Worm (Caenorhabditis elegans) whole organism, late embryonic: ENCODE measurements around the gene K02F6.7.

Experiments used
- C08G9.2 ChIP-seq: sonication (generic microtip); optimal IDR thresholded peaks from 2 replicates; lab custom pipeline; 2016; ENCODE audit warnings: mild to moderate bottlenecking, missing genetic modification characterization, moderate library complexity, missing compliant biosample characterization
- F13H6.1 ChIP-seq: sonication (generic microtip); optimal IDR thresholded peaks from 2 replicates; lab custom pipeline; 2016; ENCODE audit warnings: missing genetic modification characterization, missing compliant biosample characterization
- K02D7.2 ChIP-seq: sonication (generic microtip); optimal IDR thresholded peaks from 2 replicates; lab custom pipeline; 2017; ENCODE audit warnings: mild to moderate bottlenecking, missing genetic modification characterization, missing compliant biosample characterization
- K09A11.1 ChIP-seq: sonication (generic microtip); optimal IDR thresholded peaks from 2 replicates; lab custom pipeline; 2017; ENCODE audit warnings: antibody characterized with exemption, mild to moderate bottlenecking, missing genetic modification characterization, missing compliant biosample characterization; ENCODE audit not compliant: insufficient read depth
- T23F11.4 ChIP-seq: fragments of 200-800 bp; sonication (Bioruptor generic); optimal IDR thresholded peaks from 2 replicates; lab custom pipeline; 2018; ENCODE audit warnings: mild to moderate bottlenecking, missing genetic modification characterization, missing compliant biosample characterization
- Y22D7AL.16 ChIP-seq: sonication (generic microtip); optimal IDR thresholded peaks from 2 replicates; lab custom pipeline; 2016; ENCODE audit warnings: missing genetic modification characterization, missing compliant biosample characterization
- ceh-14 ChIP-seq: sonication (generic microtip); optimal IDR thresholded peaks from 2 replicates; lab custom pipeline; 2016; ENCODE audit warnings: missing genotype, missing genetic modification characterization, missing compliant biosample characterization
- ceh-19 ChIP-seq: fragments of 200-800 bp; sonication (Bioruptor generic); optimal IDR thresholded peaks from 2 replicates; lab custom pipeline; 2018; ENCODE audit warnings: mild to moderate bottlenecking, missing genetic modification characterization, missing compliant biosample characterization
- ceh-30 ChIP-seq: fragments of 150-350 bp; optimal IDR thresholded peaks from 2 replicates; lab custom pipeline; 2014; ENCODE audit warnings: missing biosample characterization, missing genetic modification characterization
- ceh-31 ChIP-seq: sonication (generic microtip); optimal IDR thresholded peaks from 2 replicates; lab custom pipeline; 2016; ENCODE audit warnings: missing genetic modification characterization, missing compliant biosample characterization
- ceh-48 ChIP-seq: sonication (generic microtip); optimal IDR thresholded peaks from 2 replicates; lab custom pipeline; 2016; ENCODE audit warnings: missing genetic modification characterization, inconsistent platforms, missing compliant biosample characterization
- ceh-6 ChIP-seq: fragments of 200-800 bp; sonication (Bioruptor generic); optimal IDR thresholded peaks from 2 replicates; lab custom pipeline; 2018; ENCODE audit warnings: mild to moderate bottlenecking, missing genetic modification characterization, missing compliant biosample characterization
- ceh-9 ChIP-seq: sonication (generic microtip); optimal IDR thresholded peaks from 2 replicates; lab custom pipeline; 2016; ENCODE audit warnings: mild to moderate bottlenecking, missing genetic modification characterization, inconsistent platforms, missing compliant biosample characterization
- che-1 ChIP-seq: sonication (generic microtip); optimal IDR thresholded peaks from 2 replicates; lab custom pipeline; 2016; ENCODE audit warnings: mild to moderate bottlenecking, missing genetic modification characterization, missing compliant biosample characterization
- dmd-4 ChIP-seq: sonication (generic microtip); optimal IDR thresholded peaks from 2 replicates; lab custom pipeline; 2016; ENCODE audit warnings: borderline replicate concordance, missing genetic modification characterization, missing compliant biosample characterization
- dve-1 ChIP-seq: sonication (generic microtip); optimal IDR thresholded peaks from 2 replicates; lab custom pipeline; 2017; ENCODE audit warnings: antibody characterized with exemption, mild to moderate bottlenecking, missing genetic modification characterization, missing compliant biosample characterization
- elt-2 ChIP-seq: sonication (generic microtip); optimal IDR thresholded peaks from 2 replicates; lab custom pipeline; 2016; ENCODE audit warnings: missing genetic modification reagents, missing genetic modification characterization, missing compliant biosample characterization
- ets-4 ChIP-seq: sonication (generic microtip); optimal IDR thresholded peaks from 2 replicates; lab custom pipeline; 2016; ENCODE audit warnings: missing genetic modification characterization, missing compliant biosample characterization
- fax-1 ChIP-seq: sonication (generic microtip); optimal IDR thresholded peaks from 2 replicates; lab custom pipeline; 2016; ENCODE audit warnings: missing genotype, missing genetic modification characterization, missing compliant biosample characterization
- fkh-10 ChIP-seq: fragments of 150-350 bp; optimal IDR thresholded peaks from 2 replicates; lab custom pipeline; 2014; ENCODE audit warnings: missing biosample characterization, missing genetic modification reagents, missing genetic modification characterization
- hlh-15 ChIP-seq: sonication (generic microtip); optimal IDR thresholded peaks from 2 replicates; lab custom pipeline; 2016; ENCODE audit warnings: missing genetic modification characterization, missing compliant biosample characterization
- hlh-30 ChIP-seq: sonication (generic microtip); optimal IDR thresholded peaks from 2 replicates; lab custom pipeline; 2017; ENCODE audit warnings: antibody characterized with exemption, missing genetic modification characterization, missing compliant biosample characterization; ENCODE audit not compliant: insufficient read depth
- hlh-8 ChIP-seq: sonication (generic microtip); optimal IDR thresholded peaks from 2 replicates; lab custom pipeline; 2016; ENCODE audit warnings: missing genotype, missing genetic modification characterization, missing compliant biosample characterization
- lim-6 ChIP-seq: sonication (generic microtip); optimal IDR thresholded peaks from 2 replicates; lab custom pipeline; 2016; ENCODE audit warnings: missing genetic modification characterization, missing compliant biosample characterization
- madf-2 ChIP-seq: sonication (generic microtip); optimal IDR thresholded peaks from 2 replicates; lab custom pipeline; 2017; ENCODE audit warnings: missing genetic modification characterization, missing compliant biosample characterization
- mec-3 ChIP-seq: sonication (generic microtip); optimal IDR thresholded peaks from 2 replicates; lab custom pipeline; 2016; ENCODE audit warnings: borderline replicate concordance, missing genetic modification characterization, missing compliant biosample characterization
- nfya-1 ChIP-seq: sonication (generic microtip); optimal IDR thresholded peaks from 2 replicates; lab custom pipeline; 2017; ENCODE audit warnings: missing genetic modification characterization, mild to moderate bottlenecking, missing compliant biosample characterization, antibody characterized with exemption, moderate library complexity
- nhr-232 ChIP-seq: sonication (generic microtip); optimal IDR thresholded peaks from 2 replicates; lab custom pipeline; 2016; ENCODE audit warnings: missing genetic modification characterization, missing compliant biosample characterization
- npax-4 ChIP-seq: sonication (generic microtip); optimal IDR thresholded peaks from 2 replicates; lab custom pipeline; 2016; ENCODE audit warnings: missing genetic modification characterization, missing compliant biosample characterization
- pag-3 ChIP-seq: sonication (generic microtip); optimal IDR thresholded peaks from 2 replicates; lab custom pipeline; 2016; ENCODE audit warnings: missing compliant biosample characterization, missing genetic modification characterization, borderline replicate concordance
- pha-2 ChIP-seq: sonication (generic microtip); optimal IDR thresholded peaks from 2 replicates; lab custom pipeline; 2017; ENCODE audit warnings: mild to moderate bottlenecking, missing genetic modification characterization, missing compliant biosample characterization
- pha-4 ChIP-seq: fragments of 150-350 bp; optimal IDR thresholded peaks from 2 replicates; lab custom pipeline; 2018; ENCODE audit warnings: missing biosample characterization, missing genetic modification reagents, missing genetic modification characterization
- pros-1 ChIP-seq: fragments of 150-350 bp; optimal IDR thresholded peaks from 2 replicates; lab custom pipeline; 2014; ENCODE audit warnings: missing biosample characterization, missing genetic modification reagents, missing genetic modification characterization
- ref-2 ChIP-seq: sonication (generic microtip); optimal IDR thresholded peaks from 2 replicates; lab custom pipeline; 2016; ENCODE audit warnings: missing genetic modification characterization, missing compliant biosample characterization
- rnt-1 ChIP-seq: sonication (generic microtip); optimal IDR thresholded peaks from 2 replicates; lab custom pipeline; 2016; ENCODE audit warnings: missing genetic modification characterization, missing compliant biosample characterization
- sox-2 ChIP-seq: fragments of 200-800 bp; sonication (Bioruptor generic); IDR thresholded peaks from 2 replicates; pipeline ENCODE4 v1.3.6; 2022; ENCODE audit warnings: missing genetic modification reagents, missing genetic modification characterization, missing compliant biosample characterization
- syd-9 ChIP-seq: sonication (generic microtip); optimal IDR thresholded peaks from 2 replicates; lab custom pipeline; 2016; ENCODE audit warnings: mild to moderate bottlenecking, missing genetic modification characterization, moderate library complexity, missing compliant biosample characterization
- ttx-3 ChIP-seq: sonication (generic microtip); optimal IDR thresholded peaks from 2 replicates; lab custom pipeline; 2016; ENCODE audit warnings: missing genetic modification reagents, missing genetic modification characterization, missing compliant biosample characterization
- unc-3 ChIP-seq, 2 experiments: fragments of 200-800 bp in 1 of 2; sonication (Bioruptor generic) in 1 of 2; sonication (generic microtip) in 1 of 2; conservative IDR thresholded peaks in 1 of 2; optimal IDR thresholded peaks in 1 of 2; 2 replicates each; pipeline versions ENCODE4 v1.3.6 to Lab custom; 2016 to 2022; ENCODE audit warnings: missing compliant biosample characterization in 2 of 2, missing genetic modification characterization in 2 of 2, missing genetic modification reagents in 1 of 2
- unc-42 ChIP-seq: sonication (generic microtip); optimal IDR thresholded peaks from 2 replicates; lab custom pipeline; 2016; ENCODE audit warnings: missing genotype, missing genetic modification characterization, missing compliant biosample characterization
- unc-55 ChIP-seq: sonication (generic microtip); optimal IDR thresholded peaks from 2 replicates; lab custom pipeline; 2017; ENCODE audit warnings: missing biosample characterization, missing genetic modification reagents, missing genetic modification characterization
- unc-86 ChIP-seq: sonication (generic microtip); optimal IDR thresholded peaks from 2 replicates; lab custom pipeline; 2016; ENCODE audit warnings: missing genetic modification characterization, missing compliant biosample characterization

Gene K02F6.7

ce11 chrII:2564899-2565298 lies 27.2 kb upstream of the K02F6.7 start, which contains the start of gene usp-39:
TSS of gene usp-39 (plus strand) at chrII:2565275.
- TF ChIP-seq syd-9 (tag; lab: Kevin White, UChicago): no peak
- TF ChIP-seq che-1 (tag; lab: Kevin White, UChicago): no peak
- TF ChIP-seq nfya-1 (tag; lab: Kevin White, UChicago): peak; percentile 18
- TF ChIP-seq hlh-8 (tag; lab: Kevin White, UChicago): peak; percentile 8
- no peak for TF ChIP-seq fax-1 (tag; lab: Kevin White, UChicago)
- peak; percentile 21 for TF ChIP-seq Y22D7AL.16 (tag; lab: Kevin White, UChicago)
- TF ChIP-seq hlh-15 (tag; lab: Kevin White, UChicago): no peak
- no peak for TF ChIP-seq ref-2 (tag; lab: Kevin White, UChicago)
- TF ChIP-seq pros-1 (tag; lab: Kevin White, UChicago): no peak
- peak; percentile 49 for TF ChIP-seq elt-2 (tag; lab: Kevin White, UChicago)
- no peak for TF ChIP-seq hlh-30
- no peak for TF ChIP-seq unc-86
- peak; percentile 24 for TF ChIP-seq ttx-3 (tag; lab: Kevin White, UChicago)
- TF ChIP-seq T23F11.4 (GFP tag; lab: Kevin White, UChicago): no peak
- no peak for TF ChIP-seq npax-4
- no peak for TF ChIP-seq unc-55
- TF ChIP-seq ceh-31 (tag; lab: Kevin White, UChicago): no peak
- TF ChIP-seq ceh-14: no peak
- no peak for TF ChIP-seq ceh-30 (tag; lab: Kevin White, UChicago)
- no peak for TF ChIP-seq ceh-6 (GFP tag; lab: Kevin White, UChicago)
- TF ChIP-seq K09A11.1 (tag; lab: Kevin White, UChicago): no peak
- no peak for TF ChIP-seq ceh-48
- no peak for TF ChIP-seq lim-6 (tag; lab: Kevin White, UChicago)
- peak; percentile 25 for TF ChIP-seq pha-2 (tag; lab: Kevin White, UChicago)
- TF ChIP-seq C08G9.2 (tag; lab: Kevin White, UChicago): no peak
- TF ChIP-seq ceh-9 (tag; lab: Kevin White, UChicago): no peak
- no peak for TF ChIP-seq K02D7.2 (tag; lab: Kevin White, UChicago)
- no peak for TF ChIP-seq dve-1 (tag; lab: Kevin White, UChicago)
- no peak for TF ChIP-seq rnt-1 (tag; lab: Kevin White, UChicago)
- no peak for TF ChIP-seq unc-3 (GFP tag; conservative IDR thresholded peaks at IDR 0.05; lab: Robert Waterston, UW)
- no peak for TF ChIP-seq unc-3 (tag; optimal IDR thresholded peaks at IDR 0.05; lab: Kevin White, UChicago)
- TF ChIP-seq ets-4: no peak
- no peak for TF ChIP-seq F13H6.1 (tag; lab: Kevin White, UChicago)
- peak; percentile 8 for TF ChIP-seq dmd-4 (tag; lab: Kevin White, UChicago)
- TF ChIP-seq nhr-232: no peak
- TF ChIP-seq ceh-19: no peak
- peak; percentile 83 for TF ChIP-seq unc-42
- TF ChIP-seq fkh-10 (GFP tag; lab: Kevin White, UChicago): no peak

DNA sequence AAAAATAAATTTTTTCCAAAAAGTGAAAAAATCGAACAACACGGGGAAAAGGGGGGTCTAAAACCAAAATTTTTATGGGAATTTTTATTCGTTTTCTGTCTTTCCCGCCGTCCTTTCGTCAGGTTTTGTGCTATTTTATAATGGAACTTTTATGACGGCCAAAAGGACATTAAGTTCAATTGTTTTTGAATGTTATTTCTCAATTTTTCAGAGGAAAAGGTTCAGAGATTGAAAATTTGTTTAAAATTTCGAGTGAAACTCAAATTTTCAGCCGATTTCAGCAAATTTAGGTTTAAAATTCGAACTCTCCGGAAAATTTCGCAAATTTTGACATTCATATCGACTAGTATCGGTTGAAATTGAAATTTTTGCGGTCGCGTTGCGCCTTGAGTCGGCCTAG lies 26.3 kb upstream of the K02F6.7 start, which contains the start of gene nep-18:
Gene nep-18 (minus strand): TSS at position 101 of the 400 bp plus-strand sequence.
- TF ChIP-seq sox-2 (GFP tag; lab: Robert Waterston, UW) (no peak), mec-3 (no peak), pha-4 (tag; lab: Kevin White, UChicago) (no peak), ets-4 (no peak), C08G9.2 (tag; lab: Kevin White, UChicago) (no peak), ttx-3 (tag; lab: Kevin White, UChicago) (no peak), pag-3 (tag; lab: Kevin White, UChicago) (no peak), madf-2 (no peak)
